Worm (Caenorhabditis elegans) whole organism, L4/young adult: ENCODE measurements around the gene ttr-29.

ENCODE experiments used
- W03F9.2 ChIP-seq: fragments of 150-350 bp; optimal IDR thresholded peaks from 2 replicates; lab custom pipeline; 2014; ENCODE audit warnings: missing biosample characterization, missing genetic modification characterization
- him-1 ChIP-seq: sonication (generic microtip); optimal IDR thresholded peaks from 2 replicates; lab custom pipeline; 2016; ENCODE audit warnings: missing genotype, missing genetic modification reagents, missing genetic modification characterization, missing compliant biosample characterization

DNA sequence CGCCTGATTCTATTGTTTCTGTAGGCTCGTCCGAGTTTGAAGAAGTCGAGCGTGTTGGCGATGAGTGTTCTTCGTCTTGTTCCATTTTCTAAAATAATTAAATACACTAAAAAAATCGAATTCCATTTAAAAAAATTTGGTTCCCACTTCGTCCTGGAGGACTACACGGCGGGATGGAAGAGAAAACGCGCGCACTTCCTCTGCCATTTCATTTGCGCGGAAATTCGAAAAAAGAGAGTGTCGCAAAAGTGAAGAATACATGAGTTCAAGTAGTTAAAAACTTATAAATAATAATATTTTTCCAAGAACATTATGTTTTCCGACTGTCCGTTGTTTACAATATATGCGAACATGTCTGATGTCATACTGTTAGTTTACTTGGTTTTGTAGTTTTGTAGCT lies 36.7 kb downstream of the ttr-29 start, which contains the start of gene T07F10.3:
- TF ChIP-seq W03F9.2 (peak; percentile 78), him-1 (tag; lab: Kevin White, UChicago) (peak; percentile 82)
